Fruit fly (Drosophila melanogaster): ENCODE data around the gene Leash.

The Leash gene

DNA sequence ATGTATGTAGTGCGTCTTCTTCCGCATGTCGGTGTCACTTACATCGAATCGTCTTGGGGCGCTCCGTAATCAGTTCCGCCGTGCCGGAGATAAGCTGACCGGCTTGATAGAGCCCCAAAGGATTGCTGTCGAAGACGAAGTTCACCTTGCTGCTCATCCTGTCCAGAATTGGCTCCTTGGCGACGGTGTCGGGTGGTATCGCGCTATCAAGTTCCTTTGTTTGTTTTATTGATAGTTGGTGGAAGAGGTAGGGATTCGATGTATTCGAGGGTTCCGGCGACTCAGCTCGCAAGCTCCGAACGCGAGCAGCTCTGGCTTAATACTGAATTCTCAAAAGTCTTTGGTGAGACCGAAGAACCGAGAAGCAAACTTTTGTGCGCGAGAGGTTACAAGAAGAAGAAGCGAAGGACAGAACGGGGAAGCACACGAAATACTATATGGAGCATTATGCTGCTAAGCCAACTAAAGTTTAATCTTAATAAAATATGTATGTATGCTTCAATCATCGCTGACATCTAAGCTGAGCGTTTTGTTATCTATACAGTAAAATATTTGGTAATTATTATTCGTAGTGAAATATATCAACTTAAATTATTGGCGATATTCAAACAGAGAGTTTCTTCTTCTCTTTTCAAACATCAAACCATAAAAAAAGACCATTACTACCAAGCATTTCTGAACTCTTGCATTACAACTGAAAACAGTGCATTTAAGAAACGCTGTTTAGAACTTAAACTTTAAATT lies 490 bp upstream of the Leash start, which contains the start of gene CG14696:
Gene CG14696 (minus strand): TSS at position 324 of the 744 bp plus-strand sequence.
- TF ChIP-seq insv (optimal IDR thresholded peaks at IDR 0.05) (no peak), ttk (optimal IDR thresholded peaks at IDR 0.05) (no peak), h (optimal IDR thresholded peaks at IDR 0.05) (no peak), Myc (optimal IDR thresholded peaks at IDR 0.05) (no peak), psq (optimal IDR thresholded peaks at IDR 0.05) (no peak)

dm6 chr3R:10886462-10887315 lies 1.3 kb downstream of the Leash start:
- no peak for TF ChIP-seq ttk (optimal IDR thresholded peaks at IDR 0.05)
- TF ChIP-seq Myc (optimal IDR thresholded peaks at IDR 0.05), result no peak
- no peak for TF ChIP-seq psq (optimal IDR thresholded peaks at IDR 0.05)
- TF ChIP-seq insv (optimal IDR thresholded peaks at IDR 0.05), result no peak

- TF ChIP-seq h (optimal IDR thresholded peaks at IDR 0.05) (no peak), insv (optimal IDR thresholded peaks at IDR 0.05) (no peak), psq (optimal IDR thresholded peaks at IDR 0.05) (no peak), Sin3A (optimal IDR thresholded peaks at IDR 0.05) (no peak), ttk (optimal IDR thresholded peaks at IDR 0.05) (no peak), Myc (optimal IDR thresholded peaks at IDR 0.05) (no peak)
Observed at dm6 chr3R:10888300-10888632, 2.9 kb downstream of the Leash start.

- TF ChIP-seq Myc (optimal IDR thresholded peaks at IDR 0.05), result no peak
- no peak for TF ChIP-seq Sin3A (optimal IDR thresholded peaks at IDR 0.05)
- TF ChIP-seq h (optimal IDR thresholded peaks at IDR 0.05), result no peak
- TF ChIP-seq ttk (optimal IDR thresholded peaks at IDR 0.05), result no peak
- no peak for TF ChIP-seq psq (optimal IDR thresholded peaks at IDR 0.05)
- TF ChIP-seq insv (optimal IDR thresholded peaks at IDR 0.05), result no peak
Observed at dm6 chr3R:10888633-10889519, 3.5 kb downstream of the Leash start.

DNA sequence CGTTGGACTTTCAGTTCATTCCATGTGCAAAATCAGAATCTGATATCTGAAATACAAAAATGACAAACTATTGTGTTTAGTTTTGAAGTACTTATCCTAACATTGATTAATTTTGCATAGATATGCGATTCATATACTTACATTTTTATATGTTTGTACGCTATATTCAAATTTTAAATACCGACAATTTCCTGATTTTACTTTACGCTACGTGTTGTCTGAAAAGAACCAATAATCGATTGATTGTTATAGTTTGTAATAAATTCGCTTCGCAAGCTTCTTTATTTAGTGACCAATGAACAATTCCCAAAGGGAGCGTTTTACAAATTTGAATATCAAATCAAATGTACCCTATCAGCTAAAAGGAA lies 4.2 kb downstream of the Leash start, which contains the start of gene Ak3:
Gene Ak3 (minus strand): TSS at position 69 of the 368 bp plus-strand sequence.
- no peak for TF ChIP-seq Sin3A (optimal IDR thresholded peaks at IDR 0.05)
- no peak for TF ChIP-seq ttk (optimal IDR thresholded peaks at IDR 0.05)
- TF ChIP-seq Myc (optimal IDR thresholded peaks at IDR 0.05), result no peak
- no peak for TF ChIP-seq psq (optimal IDR thresholded peaks at IDR 0.05)
- no peak for TF ChIP-seq insv (optimal IDR thresholded peaks at IDR 0.05)
- no peak for TF ChIP-seq h (optimal IDR thresholded peaks at IDR 0.05)

dm6 chr3R:10893327-10893726 lies 8.0 kb downstream of the Leash start, which contains the start of gene CG6621:
TSS of gene CG6621 (minus strand) at chr3R:10893531.
- no peak for TF ChIP-seq Myc (optimal IDR thresholded peaks at IDR 0.05)
- TF ChIP-seq Sin3A (optimal IDR thresholded peaks at IDR 0.05), result no peak
- TF ChIP-seq h (optimal IDR thresholded peaks at IDR 0.05), result no peak
- TF ChIP-seq psq (optimal IDR thresholded peaks at IDR 0.05), result no peak
- no peak for TF ChIP-seq ttk (optimal IDR thresholded peaks at IDR 0.05)
- TF ChIP-seq insv (optimal IDR thresholded peaks at IDR 0.05), result no peak

All from Kc167 (cell line).